Fruit fly (Drosophila melanogaster) Kc167 (cell line): ENCODE results near the gene CG13694.

Source experiments
- Myc ChIP-seq: fragments of >200 bp; optimal IDR thresholded peaks from 2 replicates; lab custom pipeline; 2017; ENCODE audit warnings: missing external identifiers
- ttk ChIP-seq: sonication (Bioruptor generic); optimal IDR thresholded peaks from 2 replicates; lab custom pipeline; 2017; ENCODE audit warnings: missing external identifiers

DNA sequence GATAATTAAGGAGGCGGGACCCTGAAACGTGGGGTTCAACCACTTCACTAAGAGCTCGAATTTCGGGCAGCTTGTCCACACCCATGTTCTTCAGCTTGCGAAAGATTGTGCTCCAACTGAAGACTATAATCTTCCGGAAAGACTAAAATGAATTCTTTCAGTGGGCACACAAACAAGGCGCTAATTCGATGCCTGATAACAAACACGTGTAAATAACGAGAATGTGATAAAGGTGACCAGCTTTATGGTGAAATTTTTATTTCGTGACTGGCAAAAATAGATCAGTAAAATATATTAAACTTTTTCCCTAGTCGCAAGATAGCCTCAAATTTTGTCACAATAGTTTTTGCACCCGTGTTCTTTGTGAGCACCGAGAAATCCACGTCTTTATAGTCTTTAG is 24.6 kb upstream of the CG13694 start, which contains the start of the genes CG31975 and ovm:
- TF ChIP-seq ttk (lab: Kevin White, UChicago) (no peak), Myc (lab: Kevin White, UChicago) (no peak)
